Worm (Caenorhabditis elegans) whole organism, L4 larva: Measurements from ENCODE around the gene clec-3.

ENCODE experiments used
- F49E8.2 ChIP-seq: sonication (generic microtip); optimal IDR thresholded peaks from 2 replicates; lab custom pipeline; 2016; ENCODE audit warnings: missing compliant biosample characterization, mild to moderate bottlenecking, missing genetic modification characterization, borderline replicate concordance
- ama-1 ChIP-seq: fragments of 150-350 bp; optimal IDR thresholded peaks from 2 replicates; lab custom pipeline; 2014; ENCODE audit warnings: inconsistent platforms, mixed read lengths
- daf-12 ChIP-seq: fragments of 150-350 bp; optimal IDR thresholded peaks from 2 replicates; lab custom pipeline; 2014; ENCODE audit warnings: missing biosample characterization, missing genetic modification reagents, missing genetic modification characterization
- lin-13 ChIP-seq: fragments of 150-350 bp; optimal IDR thresholded peaks from 2 replicates; lab custom pipeline; 2014; ENCODE audit warnings: missing biosample characterization, missing genetic modification reagents, missing genetic modification characterization
- nhr-11 ChIP-seq: fragments of 150-350 bp; optimal IDR thresholded peaks from 2 replicates; lab custom pipeline; 2014; ENCODE audit warnings: missing biosample characterization, missing genetic modification characterization
- nhr-25 ChIP-seq: sonication (generic microtip); optimal IDR thresholded peaks from 2 replicates; lab custom pipeline; 2017; ENCODE audit warnings: missing genetic modification characterization, mild to moderate bottlenecking, missing compliant biosample characterization, antibody characterized with exemption, moderate library complexity, borderline replicate concordance; ENCODE audit not compliant: insufficient read depth
- nhr-77 ChIP-seq: fragments of 150-350 bp; optimal IDR thresholded peaks from 2 replicates; lab custom pipeline; 2014; ENCODE audit warnings: missing biosample characterization, missing genetic modification characterization
- skn-1 ChIP-seq: fragments of 150-350 bp; optimal IDR thresholded peaks from 2 replicates; lab custom pipeline; 2014; ENCODE audit warnings: missing biosample characterization, missing genetic modification characterization
- tra-1 ChIP-seq: fragments of 200-800 bp; sonication (Bioruptor generic); IDR thresholded peaks from 2 replicates; pipeline ENCODE4 v1.3.6; 2022; ENCODE audit warnings: missing genetic modification reagents, missing genetic modification characterization, missing compliant biosample characterization

- TF ChIP-seq nhr-11 (no peak), daf-12 (tag; lab: Kevin White, UChicago) (no peak), F49E8.2 (tag; lab: Kevin White, UChicago) (no peak), ama-1 (lab: Kevin White, UChicago) (no peak), tra-1 (no peak), nhr-77 (tag; lab: Kevin White, UChicago) (no peak), lin-13 (GFP tag; lab: Kevin White, UChicago) (no peak), skn-1 (tag; lab: Kevin White, UChicago) (no peak), nhr-25 (tag; lab: Kevin White, UChicago) (no peak)
These were observed 26.2 kb upstream of the clec-3 start, which contains the start of gene sri-30 for ce11 chrII:3045875-3046274.
